Worm (Caenorhabditis elegans): ENCODE results near the gene sru-2.

DNA sequence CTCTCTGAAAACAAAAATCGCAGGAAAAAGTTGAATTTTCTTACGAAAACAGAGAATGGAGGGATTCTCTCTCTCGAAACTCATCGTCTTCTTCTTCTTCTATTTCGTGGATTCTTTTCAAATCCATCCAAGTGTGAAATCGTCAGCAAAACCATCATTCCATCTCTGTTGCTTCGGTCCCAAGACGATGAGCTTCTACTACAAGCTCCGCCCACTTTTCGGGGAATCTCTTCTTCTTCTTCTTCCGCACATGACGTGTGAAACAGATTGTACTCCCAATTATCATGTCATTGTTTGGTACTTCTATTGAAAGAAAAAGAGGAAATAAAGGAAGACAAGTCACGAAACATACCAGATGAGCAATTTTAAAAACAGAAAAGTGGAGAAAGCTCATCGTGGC is 37.1 kb downstream of the sru-2 start:
- TF ChIP-seq ama-1 (optimal IDR thresholded peaks at IDR 0.05) (no peak), ceh-36 (tag; optimal IDR thresholded peaks at IDR 0.05) (no peak), tbx-11 (GFP tag; IDR thresholded peaks at IDR 0.05) (no peak), flt-1 (GFP tag; IDR thresholded peaks at IDR 0.05) (no peak), pes-1 (GFP tag; IDR thresholded peaks at IDR 0.05) (no peak)

Measured in whole organism, early embryonic.